Worm (Caenorhabditis elegans): ENCODE results near the gene xbx-9.

xbx-9 gene

DNA sequence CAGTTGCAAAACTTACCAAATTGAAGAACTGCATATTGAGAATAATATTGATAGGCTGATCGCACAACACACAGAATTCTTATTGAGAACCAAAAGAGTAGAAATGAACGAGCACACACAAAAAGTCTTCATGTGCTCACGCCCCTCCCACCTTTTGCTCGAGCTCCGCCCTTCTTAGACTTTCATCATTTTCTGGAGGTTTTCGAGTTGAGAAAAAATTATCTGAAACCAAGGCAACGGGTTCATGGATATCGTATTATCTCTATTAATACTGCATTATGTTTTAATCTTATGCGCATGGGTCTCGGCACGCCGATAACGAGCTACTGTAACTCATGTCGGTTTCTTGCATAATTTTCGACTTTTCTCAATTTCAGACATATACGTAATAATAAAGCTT lies 8.1 kb upstream of the xbx-9 start, which contains the start of gene R11D1.12:
TSS of gene R11D1.12 (minus strand) at position 101 of the 400 bp plus-strand sequence.
- no peak for TF ChIP-seq W03F9.2 (tag; optimal IDR thresholded peaks at IDR 0.05)
- no peak for TF ChIP-seq dao-5 (tag; optimal IDR thresholded peaks at IDR 0.05)
- TF ChIP-seq him-1 (tag; optimal IDR thresholded peaks at IDR 0.05) = no peak

DNA sequence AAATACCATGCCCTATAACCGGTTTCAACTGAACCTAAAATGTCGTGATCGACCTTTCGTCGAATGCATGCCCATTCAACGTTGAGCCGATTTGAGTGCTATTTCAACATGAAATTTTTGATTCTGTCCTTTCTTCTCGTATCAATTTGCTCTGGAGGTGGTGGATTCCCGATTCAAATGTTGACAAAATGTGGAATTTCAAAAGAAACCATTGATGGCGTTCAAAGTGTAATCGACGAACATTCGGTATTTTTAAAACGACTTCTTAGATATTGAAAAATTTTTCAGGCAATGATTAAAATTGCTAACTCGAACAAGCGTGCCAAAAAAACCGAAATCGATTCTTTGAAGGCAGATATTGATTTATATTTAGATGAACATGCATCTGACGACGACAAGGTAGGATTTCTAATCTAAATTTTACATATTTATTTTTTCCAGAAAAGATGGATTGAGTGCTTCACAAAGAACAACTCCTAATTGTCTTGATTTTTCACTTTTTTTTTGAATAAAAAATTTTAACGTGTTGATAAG lies 6.8 kb upstream of the xbx-9 start, which contains the start of gene R11D1.13:
TSS of gene R11D1.13 (plus strand) at position 51 of the 534 bp plus-strand sequence.
- TF ChIP-seq dao-5 (tag; optimal IDR thresholded peaks at IDR 0.05) (no peak), W03F9.2 (tag; optimal IDR thresholded peaks at IDR 0.05) (no peak), him-1 (tag; optimal IDR thresholded peaks at IDR 0.05) (no peak)

DNA sequence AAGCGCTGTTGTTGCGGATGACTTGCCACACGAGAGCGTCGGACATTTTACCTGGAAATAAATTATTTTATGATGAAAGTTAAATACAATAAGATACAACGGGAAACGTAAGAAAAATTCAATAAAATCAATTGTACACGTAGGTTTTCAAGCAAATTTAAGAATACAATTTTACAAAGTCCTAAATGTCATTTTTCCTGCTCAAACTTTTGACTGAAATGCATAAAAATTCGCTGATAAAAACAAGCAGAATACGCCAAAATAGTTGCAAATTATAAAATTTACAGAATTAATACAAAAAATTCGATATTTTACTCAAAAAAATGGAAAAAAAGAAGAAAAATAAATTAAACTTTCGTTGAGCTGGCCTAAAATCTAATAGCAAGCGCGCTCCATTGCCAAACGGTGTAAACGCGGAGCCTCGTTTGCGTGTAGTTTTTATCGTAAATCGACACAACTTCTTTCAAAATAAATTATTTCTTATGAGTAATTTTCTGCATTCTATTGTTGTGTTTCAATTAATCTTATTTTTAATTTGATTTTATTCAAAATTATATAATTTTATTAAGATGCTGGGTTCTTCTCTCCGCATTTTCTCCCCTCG lies 5.8 kb upstream of the xbx-9 start, which contains the start of the genes rpl-28 and mrpl-49:
TSS of gene rpl-28 (minus strand) at position 51 of the 604 bp plus-strand sequence.
TSS of gene mrpl-49 (plus strand) at position 570 of the 604 bp plus-strand sequence.
- peak; percentile 15 for TF ChIP-seq him-1 (tag; optimal IDR thresholded peaks at IDR 0.05)
- no peak for TF ChIP-seq dao-5 (tag; optimal IDR thresholded peaks at IDR 0.05)
- peak; percentile 93 for TF ChIP-seq W03F9.2 (tag; optimal IDR thresholded peaks at IDR 0.05)

DNA sequence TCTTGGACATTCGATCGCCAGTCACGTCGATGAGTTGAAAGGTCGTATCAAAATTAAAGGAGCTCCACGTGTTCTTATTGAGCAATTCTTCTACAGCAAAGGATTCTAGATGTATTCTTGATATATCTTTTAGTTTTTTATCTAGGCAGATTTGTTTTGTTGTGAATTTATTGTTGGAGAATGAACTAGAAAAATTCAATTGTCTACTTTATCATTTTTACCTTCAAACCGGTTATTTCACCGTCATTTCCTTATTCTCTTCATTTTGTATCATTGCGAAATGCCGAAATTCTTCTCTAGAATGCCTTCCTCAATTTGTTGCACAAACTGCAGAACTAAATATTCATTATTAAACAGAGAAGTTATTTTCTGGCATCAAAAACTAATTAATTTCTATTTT lies 4.8 kb upstream of the xbx-9 start, which contains the start of gene R11D1.10:
TSS of gene R11D1.10 (plus strand) at position 301 of the 400 bp plus-strand sequence.
- no peak for TF ChIP-seq him-1 (tag; optimal IDR thresholded peaks at IDR 0.05)
- no peak for TF ChIP-seq dao-5 (tag; optimal IDR thresholded peaks at IDR 0.05)
- TF ChIP-seq W03F9.2 (tag; optimal IDR thresholded peaks at IDR 0.05) = no peak

DNA sequence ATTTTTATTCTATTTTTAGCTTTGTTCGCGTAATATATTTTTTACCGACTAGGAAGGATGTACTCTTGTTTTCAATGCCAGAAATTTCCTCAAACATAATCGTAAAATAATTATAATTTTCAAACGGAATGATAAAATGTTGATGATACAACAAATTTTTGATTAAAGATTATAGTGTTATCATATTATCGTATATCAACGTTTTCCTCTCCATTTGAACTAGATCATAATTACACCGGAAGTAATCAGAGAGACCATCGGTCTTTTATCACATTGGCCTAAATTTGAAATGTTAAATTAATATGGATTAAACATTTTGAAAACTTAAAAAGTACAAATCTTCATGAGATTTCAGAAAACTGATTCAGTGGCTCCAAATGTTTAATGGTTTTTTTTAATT lies 1.3 kb upstream of the xbx-9 start:
- TF ChIP-seq W03F9.2 (tag; optimal IDR thresholded peaks at IDR 0.05) (no peak), him-1 (tag; optimal IDR thresholded peaks at IDR 0.05) (no peak), dao-5 (tag; optimal IDR thresholded peaks at IDR 0.05) (no peak)

DNA sequence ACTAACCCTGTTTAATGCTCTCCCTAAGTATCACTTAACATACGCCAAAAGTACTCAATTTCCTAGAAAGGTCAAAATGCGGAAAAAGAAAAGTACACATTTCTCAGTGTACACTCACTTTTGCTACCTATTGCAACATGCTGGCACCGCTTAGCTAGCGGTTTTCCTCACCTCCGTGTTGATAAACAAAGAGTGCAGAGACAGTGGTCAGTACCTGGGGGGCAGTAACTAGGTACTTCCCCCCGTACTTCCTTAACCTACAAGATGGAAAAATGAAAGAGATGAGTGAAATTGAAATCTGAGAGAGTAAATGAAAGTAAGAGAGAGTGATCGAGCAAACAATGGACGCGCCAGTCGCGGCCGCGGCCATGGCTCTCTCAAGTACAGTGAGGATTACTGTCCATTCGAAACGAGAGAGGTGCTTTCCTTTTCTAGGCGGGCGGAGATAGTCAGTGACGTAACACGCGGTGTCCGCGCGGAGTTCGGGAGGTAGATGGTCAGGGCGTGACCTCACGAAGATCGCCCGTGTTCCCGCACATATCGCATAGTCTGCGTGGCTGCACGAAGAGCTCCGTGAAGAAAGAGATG lies 2.3 kb downstream of the xbx-9 start, which contains the start of gene cky-1:
TSS of gene cky-1 (plus strand) at position 538 of the 588 bp plus-strand sequence.
- TF ChIP-seq dao-5 (tag; optimal IDR thresholded peaks at IDR 0.05) = no peak
- no peak for TF ChIP-seq him-1 (tag; optimal IDR thresholded peaks at IDR 0.05)
- TF ChIP-seq W03F9.2 (tag; optimal IDR thresholded peaks at IDR 0.05) = no peak

ce11 chrV:12741684-12742083 lies 7.7 kb downstream of the xbx-9 start, which contains the start of gene hrg-7:
Gene hrg-7 (plus strand): TSS chrV:12742041.
- no peak for TF ChIP-seq W03F9.2 (tag; optimal IDR thresholded peaks at IDR 0.05)
- TF ChIP-seq him-1 (tag; optimal IDR thresholded peaks at IDR 0.05) = no peak

- TF ChIP-seq dao-5 (tag; optimal IDR thresholded peaks at IDR 0.05) (no peak), him-1 (tag; optimal IDR thresholded peaks at IDR 0.05) (no peak)
These were observed 9.9 kb downstream of the xbx-9 start for ce11 chrV:12743778-12744502.

ce11 chrV:12744979-12745378 lies 11.0 kb downstream of the xbx-9 start, which contains the start of gene C15C8.7:
Gene C15C8.7 (minus strand): TSS chrV:12745050.
- TF ChIP-seq him-1 (tag; optimal IDR thresholded peaks at IDR 0.05) (no peak), W03F9.2 (tag; optimal IDR thresholded peaks at IDR 0.05) (no peak), dao-5 (tag; optimal IDR thresholded peaks at IDR 0.05) (no peak)

DNA sequence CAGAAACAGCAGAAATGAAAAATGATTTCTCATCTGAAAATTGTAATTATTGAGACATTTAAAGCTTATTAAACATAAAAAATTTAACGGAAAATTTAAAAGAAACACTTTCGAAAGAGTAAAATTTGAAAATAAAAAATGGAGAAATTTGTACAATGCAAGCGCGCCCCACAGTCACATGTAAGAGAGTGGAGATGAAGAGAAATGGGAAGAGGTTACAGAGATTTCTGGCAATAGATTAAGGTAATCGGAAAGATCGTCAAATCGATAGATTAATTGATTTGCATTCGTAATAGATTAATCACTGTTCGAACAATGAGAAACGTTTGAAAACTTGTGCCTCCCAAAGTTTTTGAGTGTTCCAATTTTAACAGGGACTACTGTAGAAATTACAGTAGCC lies 13.4 kb downstream of the xbx-9 start, which contains the start of gene C15C8.4:
TSS of gene C15C8.4 (minus strand) at position 33 of the 400 bp plus-strand sequence.
- TF ChIP-seq him-1 (tag; optimal IDR thresholded peaks at IDR 0.05) = no peak
- TF ChIP-seq dao-5 (tag; optimal IDR thresholded peaks at IDR 0.05) = no peak
- no peak for TF ChIP-seq W03F9.2 (tag; optimal IDR thresholded peaks at IDR 0.05)

DNA sequence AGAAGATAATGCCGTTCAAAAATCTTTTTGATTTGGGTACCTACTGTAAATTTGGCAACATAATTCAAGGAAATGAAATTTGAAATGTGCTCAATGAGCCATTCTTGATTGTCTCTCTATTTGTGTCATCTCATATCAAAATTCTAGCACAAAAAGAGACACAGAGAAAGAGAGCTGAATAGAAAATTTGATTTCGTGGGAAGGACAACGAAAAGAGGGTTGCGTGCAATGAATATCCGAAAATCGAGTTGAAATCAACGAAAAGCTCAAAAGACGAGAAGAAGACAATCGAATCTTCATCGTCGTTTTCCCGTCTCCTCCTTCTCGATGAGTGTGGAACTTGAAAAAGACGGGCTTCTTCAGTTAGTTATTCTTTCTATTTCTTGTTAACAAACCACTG lies 13.9 kb downstream of the xbx-9 start, which contains the start of gene C15C8.5:
TSS of gene C15C8.5 (plus strand) at position 152 of the 400 bp plus-strand sequence.
- no peak for TF ChIP-seq him-1 (tag; optimal IDR thresholded peaks at IDR 0.05)
- no peak for TF ChIP-seq dao-5 (tag; optimal IDR thresholded peaks at IDR 0.05)
- TF ChIP-seq W03F9.2 (tag; optimal IDR thresholded peaks at IDR 0.05) = no peak

DNA sequence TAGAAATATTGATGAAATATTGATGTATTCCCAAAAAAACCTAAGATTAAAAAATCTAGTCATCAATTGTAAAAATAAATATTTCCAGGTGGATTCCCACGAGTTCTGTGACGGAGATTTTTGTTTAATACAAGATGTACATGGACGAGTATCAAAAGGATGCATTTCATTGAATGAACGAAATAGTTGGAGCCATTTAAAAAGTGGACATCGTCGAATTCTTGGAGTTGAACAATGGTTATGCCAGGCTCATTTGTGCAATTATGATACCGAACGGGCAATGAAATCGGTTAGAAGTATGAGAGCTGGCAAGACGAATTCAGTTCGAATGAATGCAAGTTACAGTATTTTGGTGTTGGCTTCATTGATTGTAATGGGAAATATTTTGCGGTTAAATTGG lies 15.6 kb downstream of the xbx-9 start:
- TF ChIP-seq him-1 (tag; optimal IDR thresholded peaks at IDR 0.05) (no peak), W03F9.2 (tag; optimal IDR thresholded peaks at IDR 0.05) (no peak), dao-5 (tag; optimal IDR thresholded peaks at IDR 0.05) (no peak)

ce11 chrV:12751495-12752050 lies 17.6 kb downstream of the xbx-9 start, which contains the start of gene C15C8.6:
Gene C15C8.6 (minus strand): TSS chrV:12751545.
- TF ChIP-seq him-1 (tag; optimal IDR thresholded peaks at IDR 0.05) (no peak), W03F9.2 (tag; optimal IDR thresholded peaks at IDR 0.05) (no peak), dao-5 (tag; optimal IDR thresholded peaks at IDR 0.05) (no peak)

Measured in whole organism, L4/young adult.